Worm (Caenorhabditis elegans) whole organism, L1 larva: Measurements from ENCODE around the gene F44E2.3.

Source experiments
- blmp-1 ChIP-seq: fragments of 150-350 bp; optimal IDR thresholded peaks from 2 replicates; lab custom pipeline; 2014; ENCODE audit warnings: missing biosample characterization, missing genetic modification characterization
- fkh-10 ChIP-seq: sonication (generic microtip); optimal IDR thresholded peaks from 2 replicates; lab custom pipeline; 2017; ENCODE audit warnings: missing biosample characterization, missing genetic modification reagents, missing genetic modification characterization
- hlh-17 ChIP-seq: fragments of 200-800 bp; sonication (Bioruptor generic); optimal IDR thresholded peaks from 2 replicates; lab custom pipeline; 2018; ENCODE audit warnings: missing genetic modification characterization, mild to moderate bottlenecking, missing compliant biosample characterization, moderate library complexity, borderline replicate concordance
- jun-1 ChIP-seq: fragments of 150-350 bp; optimal IDR thresholded peaks from 2 replicates; lab custom pipeline; 2014; ENCODE audit warnings: missing biosample characterization, missing genetic modification reagents, missing genetic modification characterization
- lir-3 ChIP-seq: sonication (generic microtip); optimal IDR thresholded peaks from 2 replicates; lab custom pipeline; 2016; ENCODE audit warnings: mild to moderate bottlenecking, missing genetic modification characterization, moderate library complexity, missing compliant biosample characterization; ENCODE audit not compliant: poor library complexity
- nhr-237 ChIP-seq: fragments of 150-350 bp; optimal IDR thresholded peaks from 2 replicates; lab custom pipeline; 2014; ENCODE audit warnings: missing biosample characterization, missing genetic modification characterization
- nhr-28 ChIP-seq: fragments of 150-350 bp; optimal IDR thresholded peaks from 2 replicates; lab custom pipeline; 2014; ENCODE audit warnings: missing biosample characterization, missing genetic modification characterization
- tbx-2 ChIP-seq: sonication (generic microtip); optimal IDR thresholded peaks from 2 replicates; lab custom pipeline; 2016; ENCODE audit warnings: missing genetic modification characterization, missing compliant biosample characterization
- unc-62 ChIP-seq: fragments of 150-350 bp; optimal IDR thresholded peaks from 2 replicates; lab custom pipeline; 2014; ENCODE audit warnings: missing biosample characterization, missing genetic modification reagents, missing genetic modification characterization
- xbp-1 ChIP-seq: sonication (generic microtip); optimal IDR thresholded peaks from 2 replicates; lab custom pipeline; 2016; ENCODE audit warnings: missing genetic modification characterization, missing compliant biosample characterization
- zag-1 ChIP-seq: fragments of 150-350 bp; optimal IDR thresholded peaks from 2 replicates; lab custom pipeline; 2014; ENCODE audit warnings: missing biosample characterization, missing genetic modification characterization
- ztf-11 ChIP-seq, 2 experiments: sonication (generic microtip); optimal IDR thresholded peaks; 2 replicates each; lab custom pipeline; 2016 to 2017; ENCODE audit warnings: missing genetic modification characterization in 2 of 2, missing biosample characterization in 1 of 2, missing compliant biosample characterization in 1 of 2

DNA sequence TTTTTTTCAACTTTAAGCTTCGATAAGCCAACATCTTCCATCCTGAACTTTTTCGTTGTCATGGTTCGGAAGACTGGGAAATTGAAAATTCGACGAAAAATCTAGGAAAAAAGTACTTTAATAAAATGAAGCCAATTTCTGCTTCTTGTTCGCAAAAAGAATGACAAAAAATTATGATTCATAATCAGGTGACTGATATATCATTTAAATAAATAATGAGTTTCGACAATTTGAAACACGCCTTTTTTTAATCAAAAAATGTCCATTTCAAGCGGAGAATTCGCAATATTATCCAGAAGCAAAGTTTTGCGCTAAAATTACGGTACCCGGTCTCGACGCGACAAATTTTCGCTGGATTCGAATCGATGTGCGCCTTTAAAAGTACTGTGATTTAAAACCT is 16.0 kb upstream of the F44E2.3 start, which contains the start of gene F44E2.6:
- TF ChIP-seq ztf-11 (tag; optimal IDR thresholded peaks at IDR 0.05; lab: Kevin White, UChicago) (no peak), nhr-28 (no peak), unc-62 (no peak), jun-1 (tag; lab: Kevin White, UChicago) (no peak), lir-3 (tag; lab: Kevin White, UChicago) (no peak), hlh-17 (GFP tag; lab: Kevin White, UChicago) (no peak), zag-1 (tag; lab: Kevin White, UChicago) (no peak), fkh-10 (no peak), blmp-1 (tag; lab: Kevin White, UChicago) (no peak), tbx-2 (no peak), xbp-1 (tag; lab: Kevin White, UChicago) (no peak), nhr-237 (tag; lab: Kevin White, UChicago) (no peak)
